Worm (Caenorhabditis elegans): Measurements from ENCODE around the gene lam-1.

lam-1 gene

ce11 chrIV:5152391-5152790 is 20.7 kb upstream of the lam-1 start, which contains the start of gene soc-2:
TSS of gene soc-2 (minus strand) at chrIV:5152491.
- no peak for TF ChIP-seq mxl-3 (GFP tag; optimal IDR thresholded peaks at IDR 0.05)
- TF ChIP-seq saeg-2 (GFP tag; IDR thresholded peaks at IDR 0.05) = no peak
- no peak for TF ChIP-seq daf-8 (GFP tag; IDR thresholded peaks at IDR 0.05)
- no peak for TF ChIP-seq hif-1 (tag; optimal IDR thresholded peaks at IDR 0.05)
- no peak for TF ChIP-seq dve-1 (tag; optimal IDR thresholded peaks at IDR 0.05; ENCODE audit: insufficient read depth)
- no peak for TF ChIP-seq ceh-82 (tag; optimal IDR thresholded peaks at IDR 0.05)
- no peak for TF ChIP-seq vab-7 (GFP tag; IDR thresholded peaks at IDR 0.05)
- no peak for TF ChIP-seq fkh-10 (GFP tag; optimal IDR thresholded peaks at IDR 0.05)
- TF ChIP-seq spr-1 (tag; optimal IDR thresholded peaks at IDR 0.05) = no peak
- no peak for TF ChIP-seq unc-39 (tag; optimal IDR thresholded peaks at IDR 0.05)
- no peak for TF ChIP-seq F10B5.3 (tag; optimal IDR thresholded peaks at IDR 0.05)

- no peak for TF ChIP-seq mxl-3 (GFP tag; optimal IDR thresholded peaks at IDR 0.05)
- TF ChIP-seq fkh-10 (GFP tag; optimal IDR thresholded peaks at IDR 0.05) = no peak
- no peak for TF ChIP-seq egl-27 (tag; optimal IDR thresholded peaks at IDR 0.05)
- TF ChIP-seq ama-1 (optimal IDR thresholded peaks at IDR 0.05) = no peak
- TF ChIP-seq pqm-1 (tag; optimal IDR thresholded peaks at IDR 0.05) = no peak
- no peak for TF ChIP-seq vab-7 (GFP tag; IDR thresholded peaks at IDR 0.05)
- TF ChIP-seq ceh-44 (GFP tag; IDR thresholded peaks at IDR 0.05) = no peak
- TF ChIP-seq ceh-62 (tag; optimal IDR thresholded peaks at IDR 0.05) = no peak
- no peak for TF ChIP-seq zfp-2 (tag; optimal IDR thresholded peaks at IDR 0.05)
- TF ChIP-seq rbr-2 (tag; optimal IDR thresholded peaks at IDR 0.05) = no peak
- no peak for TF ChIP-seq lin-1 (GFP tag; IDR thresholded peaks at IDR 0.05)
- TF ChIP-seq nhr-28 (tag; optimal IDR thresholded peaks at IDR 0.05) = no peak
Measured at ce11 chrIV:5157226-5157625, 15.9 kb upstream of the lam-1 start, which contains the start of gene C24D10.49. TSS of gene C24D10.49 (minus strand) at chrIV:5157326.

ce11 chrIV:5160171-5160570 is 13.0 kb upstream of the lam-1 start, which contains the start of the genes C24D10.6 and C24D10.4:
TSS of gene C24D10.6 (minus strand) at chrIV:5160248.
TSS of gene C24D10.4 (plus strand) at chrIV:5160522.
- TF ChIP-seq spr-1 (tag; optimal IDR thresholded peaks at IDR 0.05) = no peak
- TF ChIP-seq mxl-3 (GFP tag; optimal IDR thresholded peaks at IDR 0.05) = no peak
- no peak for TF ChIP-seq aly-2 (tag; optimal IDR thresholded peaks at IDR 0.05)
- no peak for TF ChIP-seq mxl-2 (GFP tag; conservative IDR thresholded peaks at IDR 0.05)
- no peak for TF ChIP-seq unc-130 (GFP tag; optimal IDR thresholded peaks at IDR 0.05)
- peak; percentile 74 for TF ChIP-seq mes-2 (tag; optimal IDR thresholded peaks at IDR 0.05; ENCODE audit: poor library complexity, severe bottlenecking)
- TF ChIP-seq daf-8 (GFP tag; IDR thresholded peaks at IDR 0.05) = no peak
- TF ChIP-seq mdt-29 (GFP tag; IDR thresholded peaks at IDR 0.05) = no peak
- TF ChIP-seq arid-1 (GFP tag; conservative IDR thresholded peaks at IDR 0.05) = no peak
- TF ChIP-seq T20F7.1 (GFP tag; optimal IDR thresholded peaks at IDR 0.05) = no peak
- TF ChIP-seq snpc-1.2 (GFP tag; IDR thresholded peaks at IDR 0.05) = peak; percentile 59; the same call in 1 of the 2 replicates
- no peak for TF ChIP-seq ceh-28 (tag; optimal IDR thresholded peaks at IDR 0.05)
- TF ChIP-seq dpl-1 (GFP tag; optimal IDR thresholded peaks at IDR 0.05) = peak; percentile 61
- TF ChIP-seq pqm-1 (tag; optimal IDR thresholded peaks at IDR 0.05) = no peak
- TF ChIP-seq nhr-111 (GFP tag; optimal IDR thresholded peaks at IDR 0.05) = no peak
- TF ChIP-seq nhr-41 (GFP tag; IDR thresholded peaks at IDR 0.05) = no peak
- peak in 1 of 2 experiments; percentile 83 for TF ChIP-seq lsy-2 (tag; optimal IDR thresholded peaks at IDR 0.05)
- no peak for TF ChIP-seq R02D3.7 (tag; optimal IDR thresholded peaks at IDR 0.05)
- no peak for TF ChIP-seq F44E2.7 (GFP tag; IDR thresholded peaks at IDR 0.05)
- no peak for TF ChIP-seq lim-7 (GFP tag; IDR thresholded peaks at IDR 0.05)
- peak; percentile 91 for TF ChIP-seq lin-38 (GFP tag; IDR thresholded peaks at IDR 0.05)
- no peak for TF ChIP-seq F49E8.2 (tag; optimal IDR thresholded peaks at IDR 0.05; ENCODE audit: borderline replicate concordance)
- TF ChIP-seq zfp-3 (GFP tag; conservative IDR thresholded peaks at IDR 0.05) = no peak
- TF ChIP-seq dmd-6 (GFP tag; IDR thresholded peaks at IDR 0.05) = no peak
- TF ChIP-seq lin-15B (tag; optimal IDR thresholded peaks at IDR 0.05) = no peak
- no peak for TF ChIP-seq skn-1 (tag; optimal IDR thresholded peaks at IDR 0.05)
- TF ChIP-seq F10B5.3 (tag; optimal IDR thresholded peaks at IDR 0.05) = no peak
- no peak for TF ChIP-seq ctbp-1 (GFP tag; IDR thresholded peaks at IDR 0.05)
- no peak for TF ChIP-seq spr-3 (GFP tag; optimal IDR thresholded peaks at IDR 0.05)
- no peak for TF ChIP-seq nhr-28 (tag; optimal IDR thresholded peaks at IDR 0.05)
- TF ChIP-seq lin-13 (GFP tag; optimal IDR thresholded peaks at IDR 0.05) = no peak
- no peak for TF ChIP-seq snpc-4 (tag; optimal IDR thresholded peaks at IDR 0.05)
- no peak for TF ChIP-seq ceh-82 (tag; optimal IDR thresholded peaks at IDR 0.05)
- no peak for TF ChIP-seq nhr-237 (tag; optimal IDR thresholded peaks at IDR 0.05)
- TF ChIP-seq attf-4 (tag; optimal IDR thresholded peaks at IDR 0.05) = no peak
